Worm (Caenorhabditis elegans) whole organism, late embryonic: Measurements from ENCODE around the gene sid-3.

Experiments used
- mec-3 ChIP-seq: sonication (generic microtip); optimal IDR thresholded peaks from 2 replicates; lab custom pipeline; 2016; ENCODE audit warnings: borderline replicate concordance, missing genetic modification characterization, missing compliant biosample characterization
- pqm-1 ChIP-seq: sonication (generic microtip); optimal IDR thresholded peaks from 2 replicates; lab custom pipeline; 2016; ENCODE audit warnings: missing genetic modification characterization, missing compliant biosample characterization

DNA sequence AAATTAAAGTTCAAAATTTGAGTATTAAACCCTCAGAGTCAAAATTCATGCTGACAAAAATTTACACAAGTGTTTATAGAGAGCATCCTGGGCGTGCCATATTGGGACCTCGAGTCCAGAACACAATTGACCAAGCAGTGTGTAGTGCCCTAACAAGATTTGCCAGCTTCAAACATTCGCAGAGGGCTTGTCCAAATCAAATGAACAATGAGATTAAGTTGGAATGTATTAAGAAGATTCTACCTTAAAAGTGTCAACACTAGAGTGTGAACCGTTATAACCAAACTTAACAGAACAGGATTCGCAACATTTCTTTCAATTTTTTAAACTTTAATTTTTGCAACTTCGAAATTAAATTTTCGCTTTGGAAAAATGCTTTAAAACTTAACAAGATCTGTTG, 15.8 kb upstream of the sid-3 start:
- no peak for TF ChIP-seq pqm-1 (tag; lab: Kevin White, UChicago)
- no peak for TF ChIP-seq mec-3 (tag; lab: Kevin White, UChicago)
